Fruit fly (Drosophila melanogaster) Kc167 (cell line): ENCODE data around the gene COX5B.

Experiments
- Sin3A ChIP-seq: fragments of >200 bp; optimal IDR thresholded peaks from 2 replicates; lab custom pipeline; 2018; ENCODE audit warnings: missing external identifiers
- insv ChIP-seq: fragments of >200 bp; optimal IDR thresholded peaks from 3 replicates; lab custom pipeline; 2018; ENCODE audit warnings: missing external identifiers
- ttk ChIP-seq: sonication (Bioruptor generic); optimal IDR thresholded peaks from 2 replicates; lab custom pipeline; 2017; ENCODE audit warnings: missing external identifiers

dm6 chr2L:6526996-6527395 lies 30.6 kb upstream of the COX5B start:
- no peak for TF ChIP-seq Sin3A
- no peak for TF ChIP-seq insv
- no peak for TF ChIP-seq ttk (lab: Kevin White, UChicago)
